Worm (Caenorhabditis elegans): Measurements from ENCODE around the gene oac-6.

Gene oac-6

DNA sequence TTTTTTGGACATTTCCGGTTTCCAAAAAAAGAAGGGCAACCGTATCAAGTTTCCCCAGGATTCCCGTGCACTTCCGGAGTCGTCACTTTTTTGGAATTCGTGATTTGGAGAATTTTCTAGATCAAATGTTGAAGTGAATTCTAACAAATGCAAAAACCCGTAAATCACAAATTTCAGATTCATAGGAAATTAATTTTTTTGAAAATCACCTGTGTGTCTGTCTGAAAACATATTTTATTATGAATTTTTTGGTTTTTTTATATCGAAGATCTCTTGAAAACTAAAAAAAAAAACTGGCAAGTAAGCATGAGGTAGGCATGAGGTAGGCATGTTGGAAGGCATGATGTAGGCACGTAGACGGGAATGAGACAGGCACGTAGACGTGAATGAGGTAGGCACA, 47.5 kb downstream of the oac-6 start:
- TF ChIP-seq ceh-24 (tag; optimal IDR thresholded peaks at IDR 0.05) (no peak), ceh-48 (tag; optimal IDR thresholded peaks at IDR 0.05) (no peak), ama-1 (optimal IDR thresholded peaks at IDR 0.05) (no peak), ceh-22 (tag; optimal IDR thresholded peaks at IDR 0.05) (no peak), F13H6.1 (tag; optimal IDR thresholded peaks at IDR 0.05) (no peak), ahr-1 (tag; optimal IDR thresholded peaks at IDR 0.05) (no peak), elt-4 (tag; optimal IDR thresholded peaks at IDR 0.05) (no peak), C38D4.7 (GFP tag; optimal IDR thresholded peaks at IDR 0.05) (no peak), lin-11 (tag; optimal IDR thresholded peaks at IDR 0.05) (no peak), K02D7.2 (tag; optimal IDR thresholded peaks at IDR 0.05) (no peak), ceh-30 (tag; optimal IDR thresholded peaks at IDR 0.05) (no peak), gmeb-2 (tag; optimal IDR thresholded peaks at IDR 0.05) (no peak), odd-2 (tag; optimal IDR thresholded peaks at IDR 0.05) (no peak), ref-2 (tag; optimal IDR thresholded peaks at IDR 0.05) (no peak), lim-6 (tag; optimal IDR thresholded peaks at IDR 0.05) (no peak), ceh-31 (tag; optimal IDR thresholded peaks at IDR 0.05) (no peak), ceh-14 (tag; optimal IDR thresholded peaks at IDR 0.05) (no peak), sox-4 (tag; optimal IDR thresholded peaks at IDR 0.05) (no peak), ets-4 (tag; optimal IDR thresholded peaks at IDR 0.05) (no peak), hlh-13 (GFP tag; optimal IDR thresholded peaks at IDR 0.05) (no peak)

DNA sequence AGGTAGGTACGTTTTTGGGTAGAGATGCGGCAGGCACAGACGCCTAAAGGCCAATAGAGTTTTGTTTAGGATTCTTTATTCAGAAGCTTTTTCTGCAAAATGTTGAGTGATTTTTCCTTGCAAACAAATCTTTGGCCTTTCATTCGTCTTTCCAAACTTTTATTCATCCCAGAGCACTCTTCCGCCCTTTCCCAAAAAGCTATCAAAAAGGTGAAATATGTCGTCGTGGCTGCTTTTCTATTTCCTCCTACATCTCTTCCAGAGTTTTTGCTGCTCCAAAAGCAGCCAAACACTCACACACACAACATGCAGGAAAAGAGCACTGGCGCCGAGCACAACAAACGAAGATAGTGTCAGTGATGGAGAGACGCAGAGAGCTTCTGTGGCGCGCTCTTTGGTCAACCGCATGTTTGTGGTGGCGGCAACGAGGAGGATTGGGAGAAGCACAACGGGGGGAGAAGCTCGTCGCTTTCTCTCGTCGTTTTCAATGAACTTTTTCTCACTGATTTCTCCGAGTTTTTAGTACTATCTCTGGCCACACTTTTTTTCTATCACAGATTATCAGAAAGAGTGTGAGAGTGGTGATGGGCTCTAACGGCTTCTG, 48.4 kb downstream of the oac-6 start:
- TF ChIP-seq nfya-1 (tag; optimal IDR thresholded peaks at IDR 0.05) (peak; percentile 71), ceh-31 (tag; optimal IDR thresholded peaks at IDR 0.05) (peak; percentile 29), rnt-1 (tag; optimal IDR thresholded peaks at IDR 0.05) (peak; percentile 37), elt-2 (tag; optimal IDR thresholded peaks at IDR 0.05) (no peak), unc-42 (tag; optimal IDR thresholded peaks at IDR 0.05) (peak; percentile 17), ceh-18 (tag; optimal IDR thresholded peaks at IDR 0.05) (peak; percentile 49), che-1 (tag; optimal IDR thresholded peaks at IDR 0.05) (no peak)

DNA sequence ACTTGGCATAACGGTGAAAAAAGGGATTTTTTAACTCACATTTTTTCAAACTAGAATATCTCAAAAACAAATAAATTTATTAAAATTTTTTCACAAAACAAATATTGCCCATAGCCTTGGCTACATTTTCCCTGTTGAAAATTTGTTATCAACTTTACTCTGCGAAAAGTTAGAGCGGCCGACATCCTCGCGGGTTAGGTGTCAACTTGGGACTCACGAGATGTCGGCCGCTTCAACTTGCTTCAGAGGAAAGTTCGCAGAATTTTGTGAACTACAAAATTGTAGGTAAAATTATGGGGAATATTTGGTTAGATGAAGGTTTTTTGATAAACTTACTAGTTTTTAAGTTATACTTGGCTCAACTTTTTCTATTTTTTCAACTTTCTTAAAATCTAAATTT, 49.2 kb downstream of the oac-6 start:
- TF ChIP-seq hlh-30 (tag; optimal IDR thresholded peaks at IDR 0.05; ENCODE audit: insufficient read depth): no peak
- no peak for TF ChIP-seq F13H6.1 (tag; optimal IDR thresholded peaks at IDR 0.05)
- TF ChIP-seq rnt-1 (tag; optimal IDR thresholded peaks at IDR 0.05): no peak
- TF ChIP-seq ceh-45 (GFP tag; IDR thresholded peaks at IDR 0.05): no peak
- TF ChIP-seq ceh-6 (GFP tag; optimal IDR thresholded peaks at IDR 0.05): no peak
- no peak for TF ChIP-seq lim-6 (tag; optimal IDR thresholded peaks at IDR 0.05)
- no peak for TF ChIP-seq fax-1 (tag; optimal IDR thresholded peaks at IDR 0.05)
- no peak for TF ChIP-seq dve-1 (tag; optimal IDR thresholded peaks at IDR 0.05)
- no peak for TF ChIP-seq elt-2 (tag; optimal IDR thresholded peaks at IDR 0.05)
- no peak for TF ChIP-seq ceh-14 (tag; optimal IDR thresholded peaks at IDR 0.05)
- TF ChIP-seq dmd-4 (tag; optimal IDR thresholded peaks at IDR 0.05; ENCODE audit: borderline replicate concordance): no peak
- no peak for TF ChIP-seq sdc-2 (tag; optimal IDR thresholded peaks at IDR 0.05)
- no peak for TF ChIP-seq odd-2 (tag; optimal IDR thresholded peaks at IDR 0.05)
- TF ChIP-seq ceh-30 (tag; optimal IDR thresholded peaks at IDR 0.05): no peak
- TF ChIP-seq ref-2 (tag; optimal IDR thresholded peaks at IDR 0.05): no peak

DNA sequence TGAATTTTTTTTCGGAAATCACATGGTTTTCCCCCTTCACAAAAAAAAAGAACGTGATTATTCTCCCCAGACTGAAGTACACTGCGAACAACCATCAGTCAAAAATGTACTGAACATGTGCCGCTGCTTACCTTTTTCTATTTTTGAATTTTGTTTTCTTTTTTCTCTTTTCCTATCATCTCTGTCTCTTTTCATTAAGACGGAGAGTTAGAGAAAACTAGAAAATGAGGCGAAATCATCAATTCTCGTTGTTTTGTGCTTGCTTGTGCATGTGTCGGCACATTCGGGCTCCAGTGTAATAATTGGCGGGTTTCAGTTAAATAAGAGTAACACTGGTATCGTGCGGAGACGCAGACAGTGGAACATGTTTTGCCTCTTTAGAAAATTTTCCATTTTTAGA, 49.8 kb downstream of the oac-6 start:
- no peak for TF ChIP-seq unc-86 (tag; optimal IDR thresholded peaks at IDR 0.05)
- TF ChIP-seq ceh-18 (tag; optimal IDR thresholded peaks at IDR 0.05): peak; percentile 49
- peak; percentile 32 for TF ChIP-seq nfya-1 (tag; optimal IDR thresholded peaks at IDR 0.05)

DNA sequence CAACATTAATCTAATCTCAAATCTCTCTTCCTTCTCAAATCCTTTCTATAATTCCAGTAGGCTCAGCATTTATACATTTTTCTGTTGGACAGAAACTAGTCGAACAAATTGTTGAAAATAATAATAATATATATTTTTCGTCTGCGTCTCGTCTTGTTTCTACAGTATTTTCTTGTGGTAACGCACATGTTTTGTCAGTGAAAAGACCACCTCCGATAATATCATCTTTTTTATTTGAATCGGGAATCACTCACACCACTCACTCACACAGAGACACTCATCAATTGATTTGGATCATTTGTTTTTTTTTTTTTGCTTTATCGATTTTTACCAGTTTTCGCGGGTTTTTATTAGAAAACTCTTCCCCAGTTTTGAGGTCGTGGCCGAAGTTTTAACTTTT, 52.2 kb downstream of the oac-6 start:
- no peak for TF ChIP-seq ceh-22 (tag; optimal IDR thresholded peaks at IDR 0.05)
- no peak for TF ChIP-seq ceh-9 (tag; optimal IDR thresholded peaks at IDR 0.05)
- TF ChIP-seq ceh-18 (tag; optimal IDR thresholded peaks at IDR 0.05): no peak
- no peak for TF ChIP-seq lin-11 (tag; optimal IDR thresholded peaks at IDR 0.05)
- TF ChIP-seq pha-2 (tag; optimal IDR thresholded peaks at IDR 0.05): no peak
- TF ChIP-seq C38D4.7 (GFP tag; optimal IDR thresholded peaks at IDR 0.05): no peak
- no peak for TF ChIP-seq hlh-8 (tag; optimal IDR thresholded peaks at IDR 0.05)
- no peak for TF ChIP-seq ceh-45 (GFP tag; IDR thresholded peaks at IDR 0.05)
- no peak for TF ChIP-seq pax-1 (tag; optimal IDR thresholded peaks at IDR 0.05)
- TF ChIP-seq ceh-2 (tag; optimal IDR thresholded peaks at IDR 0.05): no peak
- TF ChIP-seq madf-2 (tag; optimal IDR thresholded peaks at IDR 0.05): no peak
- TF ChIP-seq tbx-7 (tag; optimal IDR thresholded peaks at IDR 0.05): no peak
- no peak for TF ChIP-seq dve-1 (tag; optimal IDR thresholded peaks at IDR 0.05)
- TF ChIP-seq npax-4 (tag; optimal IDR thresholded peaks at IDR 0.05): no peak
- no peak for TF ChIP-seq fax-1 (tag; optimal IDR thresholded peaks at IDR 0.05)
- no peak for TF ChIP-seq ceh-34 (tag; optimal IDR thresholded peaks at IDR 0.05)
- TF ChIP-seq ama-1 (optimal IDR thresholded peaks at IDR 0.05): no peak
- no peak for TF ChIP-seq unc-42 (tag; optimal IDR thresholded peaks at IDR 0.05)
- TF ChIP-seq fkh-6 (tag; optimal IDR thresholded peaks at IDR 0.05): no peak
